Worm (Caenorhabditis elegans): ENCODE results near the gene dib-1.

- TF ChIP-seq nhr-77 (tag; optimal IDR thresholded peaks at IDR 0.05), result no peak
- no peak for TF ChIP-seq ceh-82 (tag; optimal IDR thresholded peaks at IDR 0.05)
- no peak for TF ChIP-seq elt-2 (tag; optimal IDR thresholded peaks at IDR 0.05)
- TF ChIP-seq nhr-237 (tag; optimal IDR thresholded peaks at IDR 0.05), result no peak
Observed at ce11 chrIV:2846264-2846663, 44.4 kb upstream of the dib-1 start, which contains the start of gene Y54G2A.40.
